Worm (Caenorhabditis elegans) whole organism, L4/young adult: ENCODE results near the gene F54E4.3.

Experiments used
- W03F9.2 ChIP-seq: fragments of 150-350 bp; optimal IDR thresholded peaks from 2 replicates; lab custom pipeline; 2014; ENCODE audit warnings: missing biosample characterization, missing genetic modification characterization
- dao-5 ChIP-seq: sonication (generic microtip); optimal IDR thresholded peaks from 2 replicates; lab custom pipeline; 2016; ENCODE audit warnings: missing genotype, missing genetic modification characterization, moderate library complexity, missing compliant biosample characterization
- him-1 ChIP-seq: sonication (generic microtip); optimal IDR thresholded peaks from 2 replicates; lab custom pipeline; 2016; ENCODE audit warnings: missing genotype, missing genetic modification reagents, missing genetic modification characterization, missing compliant biosample characterization

F54E4.3 gene

DNA sequence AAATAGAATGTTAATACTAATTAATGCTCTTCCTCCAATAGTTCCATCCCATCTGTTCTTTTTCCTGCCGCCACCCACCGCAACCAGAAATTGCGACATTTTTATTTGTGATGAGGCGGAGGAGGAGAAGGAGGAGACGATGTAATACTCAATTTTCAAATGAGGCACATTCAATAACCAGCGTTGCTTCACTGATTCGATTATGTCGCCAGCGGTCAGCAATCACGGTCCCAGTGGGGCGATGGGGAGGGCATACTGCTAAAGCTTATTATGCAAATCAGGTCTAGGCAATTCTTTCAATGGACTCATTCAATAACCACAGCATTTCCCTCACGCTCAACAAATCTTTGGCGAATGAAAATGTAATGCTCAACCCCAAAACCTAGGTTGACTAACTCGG, 13.0 kb upstream of the F54E4.3 start:
- no peak for TF ChIP-seq W03F9.2 (tag; lab: Kevin White, UChicago)
- no peak for TF ChIP-seq dao-5 (tag; lab: Kevin White, UChicago)

- TF ChIP-seq dao-5 (tag; lab: Kevin White, UChicago) (no peak), W03F9.2 (tag; lab: Kevin White, UChicago) (no peak), him-1 (tag; lab: Kevin White, UChicago) (no peak)
Observed at ce11 chrX:14645392-14645791, 9.2 kb upstream of the F54E4.3 start, which contains the start of gene F54E4.4. TSS of gene F54E4.4 (minus strand) at chrX:14645492.

- TF ChIP-seq W03F9.2 (tag; lab: Kevin White, UChicago) (no peak), him-1 (tag; lab: Kevin White, UChicago) (peak; percentile 78)
Observed at ce11 chrX:14639941-14640340, 3.7 kb upstream of the F54E4.3 start.

DNA sequence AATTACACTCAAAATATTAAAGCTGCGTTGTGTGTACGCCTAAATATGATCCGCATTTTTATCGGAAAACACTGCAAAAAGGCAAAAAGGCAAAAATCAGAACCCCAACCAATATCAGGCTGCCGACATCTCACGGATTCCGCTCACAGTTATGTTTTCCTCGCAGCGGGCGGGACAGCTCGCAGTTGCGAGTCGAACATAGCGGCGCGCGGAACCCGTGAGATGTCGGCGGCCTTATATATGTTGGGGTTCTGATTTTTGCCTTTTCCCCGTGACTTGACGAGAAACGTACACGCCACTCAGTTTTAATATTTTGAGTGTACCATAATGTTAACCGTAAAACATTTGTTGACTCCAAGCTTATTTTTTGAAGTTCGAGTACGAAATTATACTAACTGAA, 1.2 kb upstream of the F54E4.3 start:
- no peak for TF ChIP-seq W03F9.2 (tag; lab: Kevin White, UChicago)
- TF ChIP-seq him-1 (tag; lab: Kevin White, UChicago), result no peak
- no peak for TF ChIP-seq dao-5 (tag; lab: Kevin White, UChicago)

ce11 chrX:14636712-14637111, 491 bp upstream of the F54E4.3 start:
- TF ChIP-seq dao-5 (tag; lab: Kevin White, UChicago) (no peak), him-1 (tag; lab: Kevin White, UChicago) (peak; percentile 83)

DNA sequence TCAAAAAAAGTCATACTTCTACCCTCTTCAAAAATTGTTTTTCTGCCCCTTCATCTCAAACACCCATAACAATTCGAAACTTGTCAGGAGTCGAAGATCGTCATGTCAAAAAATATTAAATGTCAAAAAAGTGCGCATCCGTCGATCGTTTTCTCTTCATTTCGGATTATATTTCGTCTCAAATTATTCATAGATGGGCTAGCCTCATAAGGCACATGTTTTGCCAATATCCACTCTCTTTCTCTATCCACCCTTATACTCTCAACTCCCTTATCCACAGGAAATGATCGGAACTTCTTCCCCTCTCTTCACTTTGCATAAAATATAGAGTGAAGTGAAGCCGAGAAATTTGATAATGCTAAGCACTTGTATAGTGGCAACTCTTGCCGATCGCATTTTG, 2.5 kb downstream of the F54E4.3 start:
- TF ChIP-seq him-1 (tag; lab: Kevin White, UChicago) (peak; percentile 5), dao-5 (tag; lab: Kevin White, UChicago) (no peak)

- TF ChIP-seq him-1 (tag; lab: Kevin White, UChicago) (no peak), dao-5 (tag; lab: Kevin White, UChicago) (no peak), W03F9.2 (tag; lab: Kevin White, UChicago) (no peak)
Observed at ce11 chrX:14628816-14629215, 7.4 kb downstream of the F54E4.3 start, which contains the start of gene F54E4.2. TSS of gene F54E4.2 (minus strand) at chrX:14628916.

DNA sequence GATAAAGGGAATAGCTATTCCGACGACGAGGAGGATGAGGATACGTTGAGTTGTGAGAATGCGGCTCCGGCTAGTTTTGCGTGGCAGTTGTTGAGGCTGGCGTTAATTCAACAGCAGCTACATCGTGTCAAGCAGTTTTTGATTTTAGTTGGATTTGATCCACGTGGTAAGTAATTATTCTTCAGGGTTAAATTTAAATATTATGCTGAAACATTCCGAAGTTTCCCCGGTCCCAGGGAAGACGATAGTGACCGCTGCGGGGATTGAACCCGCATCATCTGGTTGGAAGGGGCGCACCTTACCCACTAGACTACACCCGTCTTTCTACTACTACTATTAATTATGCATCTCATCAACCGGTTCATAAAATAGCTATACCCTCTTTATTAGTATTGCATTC, 15.0 kb downstream of the F54E4.3 start:
- no peak for TF ChIP-seq him-1 (tag; lab: Kevin White, UChicago)
- no peak for TF ChIP-seq dao-5 (tag; lab: Kevin White, UChicago)
- no peak for TF ChIP-seq W03F9.2 (tag; lab: Kevin White, UChicago)

- TF ChIP-seq W03F9.2 (tag; lab: Kevin White, UChicago) (no peak), him-1 (tag; lab: Kevin White, UChicago) (no peak), dao-5 (tag; lab: Kevin White, UChicago) (no peak)
Observed at ce11 chrX:14611074-14611473, 25.1 kb downstream of the F54E4.3 start, which contains the start of gene rbc-1. TSS of gene rbc-1 (plus strand) at chrX:14611374.

DNA sequence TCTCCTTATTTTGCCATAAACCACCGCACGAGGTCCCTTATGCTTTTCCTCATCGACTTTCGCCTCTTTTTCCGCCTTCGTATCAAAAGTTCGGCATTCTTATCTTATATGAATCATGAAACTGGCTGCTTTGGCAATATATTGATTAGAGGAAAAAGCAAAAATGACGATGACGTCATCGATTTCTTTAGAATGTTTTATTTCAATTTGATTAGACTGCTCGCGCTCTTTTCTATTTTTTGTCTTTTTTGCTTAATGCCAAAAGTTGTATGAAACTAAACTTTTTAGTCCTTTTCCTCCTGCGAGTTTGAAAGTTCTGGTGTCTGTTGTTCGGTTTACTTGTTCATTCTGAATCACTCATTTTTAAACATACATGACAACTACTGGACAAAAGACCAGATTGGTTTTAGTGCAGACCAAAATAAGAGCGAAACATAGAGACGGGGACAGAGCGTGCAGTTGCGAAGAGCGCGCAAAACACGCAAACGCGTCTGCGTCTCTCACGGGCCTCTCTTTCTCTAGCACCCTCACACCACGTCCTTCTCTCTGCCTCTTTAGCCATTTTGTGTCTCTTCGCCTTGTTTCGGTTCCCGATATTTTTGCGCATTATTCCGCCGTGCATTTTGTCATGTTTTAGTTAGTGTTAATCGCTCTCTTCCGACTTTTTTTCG, 26.0 kb downstream of the F54E4.3 start:
- no peak for TF ChIP-seq dao-5 (tag; lab: Kevin White, UChicago)

- no peak for TF ChIP-seq him-1 (tag; lab: Kevin White, UChicago)
- TF ChIP-seq dao-5 (tag; lab: Kevin White, UChicago), result no peak
- TF ChIP-seq W03F9.2 (tag; lab: Kevin White, UChicago), result no peak
Observed at ce11 chrX:14607770-14608169, 28.5 kb downstream of the F54E4.3 start.

DNA sequence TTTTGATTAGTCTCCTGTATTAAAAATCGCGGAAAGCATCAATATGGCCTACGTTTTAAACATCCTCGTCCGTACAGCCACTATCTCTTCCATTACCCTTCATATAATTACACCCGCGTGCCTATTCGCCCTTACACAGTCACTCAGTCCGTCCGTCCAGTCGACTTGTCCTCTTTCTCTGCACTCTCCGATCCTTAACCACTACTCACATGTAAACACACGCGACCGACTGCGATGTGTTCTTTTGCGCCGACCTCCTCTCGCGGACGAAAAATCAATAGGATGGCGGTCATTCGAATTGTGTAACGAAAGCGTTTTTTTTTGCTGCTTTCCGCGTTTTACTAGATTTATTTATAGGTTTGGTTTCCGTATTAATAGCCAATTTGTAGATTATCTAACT, 33.5 kb downstream of the F54E4.3 start, which contains the start of gene eor-2:
eor-2 (plus strand) TSS at position 342 of the 400 bp plus-strand sequence.
- TF ChIP-seq dao-5 (tag; lab: Kevin White, UChicago) (no peak), W03F9.2 (tag; lab: Kevin White, UChicago) (no peak), him-1 (tag; lab: Kevin White, UChicago) (peak; percentile 23)

- TF ChIP-seq him-1 (tag; lab: Kevin White, UChicago), result no peak
- no peak for TF ChIP-seq W03F9.2 (tag; lab: Kevin White, UChicago)
Observed at ce11 chrX:14599245-14599644, 37.0 kb downstream of the F54E4.3 start, which contains the start of gene C44H4.6. TSS of gene C44H4.6 (minus strand) at chrX:14599345.

- TF ChIP-seq W03F9.2 (tag; lab: Kevin White, UChicago) (no peak), him-1 (tag; lab: Kevin White, UChicago) (no peak), dao-5 (tag; lab: Kevin White, UChicago) (no peak)
Observed at ce11 chrX:14594825-14595224, 41.4 kb downstream of the F54E4.3 start, which contains the start of gene C44H4.8. TSS of gene C44H4.8 (plus strand) at chrX:14595125.
